Fruit fly (Drosophila melanogaster): ENCODE measurements around the gene CG3091.

Gene CG3091

DNA sequence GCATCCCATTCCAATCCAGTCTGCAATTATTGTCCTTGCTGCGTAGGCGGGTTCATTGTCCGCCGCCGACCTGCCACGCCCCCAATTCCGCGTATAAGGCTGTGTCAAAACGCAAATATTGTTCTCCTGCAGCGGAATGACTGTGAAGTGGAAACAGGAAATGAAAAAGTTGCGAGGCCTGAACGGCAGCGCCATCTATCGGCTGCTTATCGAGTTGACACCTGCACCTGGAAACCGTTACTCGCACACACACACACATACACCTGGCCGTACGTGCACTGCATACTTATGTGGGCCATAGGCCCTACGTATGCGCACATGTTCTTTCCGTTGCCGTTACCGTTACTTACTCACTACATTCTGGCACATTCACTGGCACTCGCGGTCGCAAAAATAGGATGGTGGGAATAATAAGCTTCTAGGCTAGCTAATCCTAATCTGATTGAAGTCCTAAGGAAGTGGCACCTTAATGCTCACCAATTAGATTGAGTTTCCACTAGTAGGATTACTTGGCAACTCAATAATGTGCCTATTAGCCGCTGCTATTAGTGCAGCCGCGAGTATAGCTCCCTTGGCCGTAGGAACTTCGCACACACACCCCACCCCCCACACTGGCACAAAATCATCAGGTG, 4.7 kb upstream of the CG3091 start:
- TF ChIP-seq CG5204 (GFP tag; optimal IDR thresholded peaks at IDR 0.05), result no peak
- no peak for TF ChIP-seq CG12768 (GFP tag; optimal IDR thresholded peaks at IDR 0.05)
- no peak for TF ChIP-seq Hr96 (GFP tag; optimal IDR thresholded peaks at IDR 0.05)
- no peak for TF ChIP-seq pad (GFP tag; optimal IDR thresholded peaks at IDR 0.05)
- TF ChIP-seq CG7101 (tag; optimal IDR thresholded peaks at IDR 0.05), result no peak
- peak; percentile 13 for TF ChIP-seq Mnt (GFP tag; optimal IDR thresholded peaks at IDR 0.05)
- no peak for TF ChIP-seq CG14711 (tag; optimal IDR thresholded peaks at IDR 0.05)

DNA sequence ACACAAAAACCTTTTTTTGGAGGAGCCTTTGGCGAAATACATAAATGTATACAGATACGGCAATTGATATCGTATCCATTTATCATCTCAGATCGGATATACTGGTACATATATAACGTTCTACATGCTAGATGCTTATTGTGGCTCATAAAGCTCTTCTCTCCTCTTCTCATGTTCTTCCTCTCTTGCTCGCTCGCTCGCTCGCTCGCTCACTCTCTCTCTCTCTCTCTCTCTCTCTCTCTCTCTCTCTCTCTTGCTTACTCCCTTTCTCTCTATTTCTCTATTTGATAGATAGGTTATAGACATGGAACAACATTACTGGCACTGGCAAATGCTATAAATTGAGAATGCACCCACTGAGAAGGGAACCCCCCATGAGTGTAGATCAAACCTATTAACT, 1.0 kb upstream of the CG3091 start:
- peak; percentile 1 for TF ChIP-seq pad (GFP tag; optimal IDR thresholded peaks at IDR 0.05)
- TF ChIP-seq CG7101 (tag; optimal IDR thresholded peaks at IDR 0.05), result no peak

DNA sequence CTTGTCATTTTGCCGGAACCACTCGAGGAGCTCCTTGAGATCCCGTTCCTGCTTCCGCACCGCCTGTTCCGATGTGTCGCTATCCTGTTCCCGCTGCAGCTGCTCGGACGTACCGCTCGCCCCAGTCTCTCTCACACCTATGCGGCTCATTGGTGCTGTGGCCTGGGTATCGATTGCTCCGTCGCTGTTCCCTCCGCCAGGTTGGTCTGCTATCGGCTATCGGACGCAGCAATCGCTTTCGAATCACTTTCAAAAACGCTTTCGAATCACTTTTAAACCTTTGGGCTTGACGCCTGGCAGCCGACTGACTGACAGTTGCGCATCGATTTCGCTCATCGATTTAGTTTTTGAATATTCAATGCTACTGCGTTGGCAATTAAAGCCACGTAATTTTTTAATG, 2.3 kb downstream of the CG3091 start, which contains the start of gene CG3191:
TSS of gene CG3191 (minus strand) at position 306 of the 400 bp plus-strand sequence.
- TF ChIP-seq cnc (optimal IDR thresholded peaks at IDR 0.05) (no peak), CG33017 (tag; optimal IDR thresholded peaks at IDR 0.05) (no peak), toe (GFP tag; optimal IDR thresholded peaks at IDR 0.05) (no peak), CG5204 (GFP tag; optimal IDR thresholded peaks at IDR 0.05) (no peak), CG7101 (tag; optimal IDR thresholded peaks at IDR 0.05) (no peak), Clk (GFP tag; optimal IDR thresholded peaks at IDR 0.05) (no peak), cic (GFP tag; optimal IDR thresholded peaks at IDR 0.05) (no peak), Hr96 (GFP tag; optimal IDR thresholded peaks at IDR 0.05) (no peak), pad (GFP tag; optimal IDR thresholded peaks at IDR 0.05) (no peak), ovo (GFP tag; optimal IDR thresholded peaks at IDR 0.05) (no peak), CG12768 (GFP tag; optimal IDR thresholded peaks at IDR 0.05) (no peak), Mnt (GFP tag; optimal IDR thresholded peaks at IDR 0.05) (no peak), CG7045 (GFP tag; optimal IDR thresholded peaks at IDR 0.05) (no peak), Crg-1 (GFP tag; optimal IDR thresholded peaks at IDR 0.05) (no peak), bab1 (GFP tag; optimal IDR thresholded peaks at IDR 0.05) (no peak), CG1620 (GFP tag; optimal IDR thresholded peaks at IDR 0.05) (no peak)

DNA sequence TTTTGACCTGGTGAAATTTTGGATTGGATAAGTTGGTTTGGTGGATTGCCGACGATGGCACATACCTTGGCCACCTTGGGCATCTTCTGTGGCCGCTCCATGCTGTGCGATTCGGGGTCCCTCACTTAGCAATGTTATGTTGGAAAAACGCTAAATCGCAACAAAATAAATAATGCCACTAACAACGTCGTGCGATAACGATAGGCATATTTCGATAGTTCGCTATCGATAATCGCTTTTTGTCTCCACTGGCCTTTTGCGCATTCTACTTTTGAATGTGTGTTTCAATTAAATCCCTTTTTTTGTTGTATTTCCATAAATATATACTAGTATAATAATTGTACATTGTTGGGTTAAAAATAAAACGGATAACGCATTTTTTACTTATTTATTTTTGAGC, 4.2 kb downstream of the CG3091 start, which contains the start of gene crn:
TSS of gene crn (minus strand) at position 221 of the 400 bp plus-strand sequence.
- TF ChIP-seq CG1620 (GFP tag; optimal IDR thresholded peaks at IDR 0.05), result no peak
- no peak for TF ChIP-seq CG5204 (GFP tag; optimal IDR thresholded peaks at IDR 0.05)
- TF ChIP-seq Mnt (GFP tag; optimal IDR thresholded peaks at IDR 0.05), result peak; percentile 5

DNA sequence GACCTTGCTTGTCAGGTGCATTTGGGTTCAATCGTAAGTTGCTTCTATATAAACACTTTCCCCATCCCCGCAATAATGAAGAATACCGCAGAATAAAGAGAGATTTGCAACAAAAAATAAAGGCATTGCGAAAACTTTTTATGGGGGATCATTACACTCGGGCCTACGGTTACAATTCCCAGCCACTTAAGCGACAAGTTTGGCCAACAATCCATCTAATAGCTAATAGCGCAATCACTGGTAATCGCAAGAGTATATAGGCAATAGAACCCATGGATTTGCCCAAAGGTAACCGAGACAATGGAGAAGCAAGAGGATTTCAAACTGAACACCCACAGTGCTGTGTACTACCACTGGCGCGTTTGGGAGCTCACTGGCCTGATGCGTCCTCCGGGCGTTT, 8.1 kb downstream of the CG3091 start, which contains the start of gene Or2a:
TSS of gene Or2a (plus strand) at position 301 of the 400 bp plus-strand sequence.
- TF ChIP-seq ovo (GFP tag; optimal IDR thresholded peaks at IDR 0.05) (no peak), Crg-1 (GFP tag; optimal IDR thresholded peaks at IDR 0.05) (no peak), Clk (GFP tag; optimal IDR thresholded peaks at IDR 0.05) (no peak), Hr96 (GFP tag; optimal IDR thresholded peaks at IDR 0.05) (no peak)

DNA sequence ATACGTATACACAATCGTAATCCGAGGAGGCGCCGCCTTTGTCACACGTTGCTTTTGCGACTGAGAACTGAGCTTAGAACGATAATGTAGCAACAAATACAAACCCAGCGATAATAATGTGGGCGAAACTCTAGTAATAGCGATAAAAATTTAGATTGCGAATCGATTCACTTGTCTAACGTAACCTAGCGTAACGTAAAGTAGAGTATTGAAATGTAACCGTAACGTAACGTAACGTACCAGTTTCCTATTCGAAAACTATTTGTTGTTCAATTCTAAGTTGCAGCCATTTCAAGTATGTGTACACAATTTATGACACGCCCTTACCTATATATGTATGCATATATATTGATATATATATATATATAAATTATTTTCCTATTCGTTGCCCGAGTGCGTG, 9.2 kb downstream of the CG3091 start:
- TF ChIP-seq CG14711 (tag; optimal IDR thresholded peaks at IDR 0.05), result no peak
- TF ChIP-seq ovo (GFP tag; optimal IDR thresholded peaks at IDR 0.05), result no peak
- TF ChIP-seq bab1 (GFP tag; optimal IDR thresholded peaks at IDR 0.05), result no peak
- no peak for TF ChIP-seq pad (GFP tag; optimal IDR thresholded peaks at IDR 0.05)
- TF ChIP-seq kay (GFP tag; ENCODE audit: borderline replicate concordance), result no peak

DNA sequence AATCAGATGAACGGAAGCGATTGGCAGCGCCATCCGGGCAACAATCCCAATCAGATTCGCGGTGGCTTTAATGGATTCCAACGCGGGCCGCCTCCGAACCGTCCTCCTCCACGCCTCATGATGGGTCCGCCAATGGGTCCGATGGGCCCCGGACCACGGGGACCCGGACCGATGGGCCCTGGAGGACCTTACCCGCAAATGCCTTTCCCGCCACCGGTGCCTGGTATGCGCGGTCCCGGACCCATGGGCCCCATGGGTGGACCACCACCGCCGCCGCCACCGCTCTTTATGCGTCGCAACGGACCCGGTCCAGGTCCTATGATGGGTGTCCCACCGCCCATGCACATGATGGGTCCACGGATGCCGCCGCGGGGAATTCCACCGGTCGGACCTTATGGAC, 11.1 kb downstream of the CG3091 start:
- TF ChIP-seq bab1 (GFP tag; optimal IDR thresholded peaks at IDR 0.05), result no peak

DNA sequence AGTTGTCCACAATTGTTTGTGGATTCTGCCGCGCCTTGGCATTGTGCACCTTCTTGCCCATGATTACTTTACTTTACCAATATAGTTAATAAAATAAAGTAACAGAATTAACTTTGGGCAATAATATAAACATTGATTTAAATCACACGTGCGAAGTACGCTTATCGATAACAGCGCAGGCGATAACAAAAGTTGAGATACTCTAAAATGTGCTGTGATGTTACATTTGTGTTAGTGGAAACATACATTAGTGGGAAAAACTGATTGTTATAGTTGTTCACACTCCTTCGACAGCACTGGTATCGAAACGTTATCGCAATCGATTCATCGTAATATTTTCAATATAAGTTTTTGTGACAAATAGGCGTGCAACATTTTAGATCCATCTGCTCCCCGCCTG, 12.2 kb downstream of the CG3091 start, which contains the start of gene kz:
TSS of gene kz (minus strand) at position 194 of the 400 bp plus-strand sequence.
- TF ChIP-seq Mnt (GFP tag; optimal IDR thresholded peaks at IDR 0.05) (peak; percentile 100), CG7045 (GFP tag; optimal IDR thresholded peaks at IDR 0.05) (no peak), CG12768 (GFP tag; optimal IDR thresholded peaks at IDR 0.05) (no peak), bab1 (GFP tag; optimal IDR thresholded peaks at IDR 0.05) (peak; percentile 10), cic (GFP tag; optimal IDR thresholded peaks at IDR 0.05) (no peak), Crg-1 (GFP tag; optimal IDR thresholded peaks at IDR 0.05) (no peak), tj (GFP tag; optimal IDR thresholded peaks at IDR 0.05) (no peak)

DNA sequence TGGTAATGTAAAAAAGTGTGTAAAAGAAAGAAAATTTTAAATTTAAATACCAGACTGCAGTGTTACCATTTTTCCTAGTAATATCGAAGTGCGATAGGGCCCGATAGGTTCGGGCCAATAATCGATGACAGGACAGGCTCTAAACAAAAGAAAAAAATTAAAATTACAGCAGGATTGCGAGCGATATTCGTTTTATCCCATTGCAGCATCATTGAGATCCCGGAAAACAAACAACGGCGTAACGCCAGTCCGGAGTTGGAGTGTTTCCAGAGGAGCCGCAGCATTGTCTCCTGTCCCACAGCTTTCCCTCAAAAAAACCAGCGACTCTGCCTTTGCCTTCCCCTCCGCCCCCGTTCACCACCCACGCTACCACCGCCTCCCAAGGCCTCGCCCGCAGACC, 28.9 kb downstream of the CG3091 start, which contains the start of gene pcx:
TSS of gene pcx (plus strand) at position 159 of the 400 bp plus-strand sequence.
- TF ChIP-seq Crg-1 (GFP tag; optimal IDR thresholded peaks at IDR 0.05) (no peak), tj (GFP tag; optimal IDR thresholded peaks at IDR 0.05) (no peak), kay (GFP tag; ENCODE audit: borderline replicate concordance) (no peak), CG1620 (GFP tag; optimal IDR thresholded peaks at IDR 0.05) (no peak), cnc (optimal IDR thresholded peaks at IDR 0.05) (no peak)
